Worm (Caenorhabditis elegans) whole organism, L2 larva: ENCODE data around the gene ZK742.4.

ENCODE experiments used
- alr-1 ChIP-seq: fragments of 150-350 bp; optimal IDR thresholded peaks from 2 replicates; lab custom pipeline; 2014; ENCODE audit warnings: missing biosample characterization, missing genetic modification characterization
- aly-2 ChIP-seq: fragments of 150-350 bp; optimal IDR thresholded peaks from 2 replicates; lab custom pipeline; 2014; ENCODE audit warnings: missing biosample characterization, missing genetic modification characterization
- ama-1 ChIP-seq: fragments of 150-350 bp; optimal IDR thresholded peaks from 2 replicates; lab custom pipeline; 2018; ENCODE audit warnings: inconsistent platforms
- lsy-2 ChIP-seq, 2 experiments: fragments of 150-350 bp in 1 of 2; sonication (generic microtip) in 1 of 2; optimal IDR thresholded peaks; 2 replicates each; lab custom pipeline; 2014 to 2017; ENCODE audit warnings: missing biosample characterization in 2 of 2, missing genetic modification characterization in 2 of 2
- nhr-77 ChIP-seq: fragments of 150-350 bp; optimal IDR thresholded peaks from 2 replicates; lab custom pipeline; 2014; ENCODE audit warnings: missing biosample characterization, missing genetic modification characterization
- peb-1 ChIP-seq: fragments of 150-350 bp; optimal IDR thresholded peaks from 2 replicates; lab custom pipeline; 2014; ENCODE audit warnings: missing biosample characterization, missing genetic modification characterization
- skn-1 ChIP-seq: sonication (generic microtip); optimal IDR thresholded peaks from 2 replicates; lab custom pipeline; 2017; ENCODE audit warnings: missing biosample characterization, missing genetic modification characterization
- snpc-4 ChIP-seq: fragments of 150-350 bp; optimal IDR thresholded peaks from 2 replicates; lab custom pipeline; 2014; ENCODE audit warnings: missing biosample characterization, missing genetic modification characterization

ce11 chrV:7776029-7776628 lies 35.5 kb downstream of the ZK742.4 start, which contains the start of the genes rpl-39 and rps-30:
- no peak for TF ChIP-seq alr-1 (tag; lab: Kevin White, UChicago)
- TF ChIP-seq nhr-77 (tag; lab: Kevin White, UChicago) = no peak
- TF ChIP-seq snpc-4 = peak; percentile 42
- TF ChIP-seq ama-1 (lab: Kevin White, UChicago) = no peak
- TF ChIP-seq aly-2 (tag; lab: Kevin White, UChicago) = no peak
- peak; percentile 68 to 92 for TF ChIP-seq lsy-2 (tag; optimal IDR thresholded peaks at IDR 0.05; lab: Kevin White, UChicago)
- TF ChIP-seq peb-1 (tag; lab: Kevin White, UChicago) = no peak
- no peak for TF ChIP-seq skn-1
